Worm (Caenorhabditis elegans) whole organism, L4 larva: Measurements from ENCODE around the gene F54D1.6.
"Not testable (repeated sequence)": the region's sequence is repeated elsewhere in the genome, so short reads cannot be mapped to it uniquely, and the experiment has no call there.

Experiments used
- F44E2.7 ChIP-seq: fragments of 200-800 bp; sonication (Bioruptor generic); IDR thresholded peaks from 2 replicates; pipeline ENCODE4 v2.1.2; 2022; ENCODE audit warnings: missing genetic modification characterization, missing compliant biosample characterization
- T26A8.4 ChIP-seq: fragments of 200-800 bp; sonication (Bioruptor generic); IDR thresholded peaks from 2 replicates; pipeline ENCODE4 v1.3.6; 2022; ENCODE audit warnings: missing genetic modification characterization, missing compliant biosample characterization
- Y48G9A.11 ChIP-seq: fragments of 200-800 bp; sonication (Bioruptor generic); IDR thresholded peaks from 2 replicates; pipeline ENCODE4 v1.3.6; 2022; ENCODE audit warnings: missing genetic modification reagents, missing genetic modification characterization, missing compliant biosample characterization
- Y5F2A.4 ChIP-seq: fragments of 200-800 bp; sonication (Bioruptor generic); optimal IDR thresholded peaks from 2 replicates; lab custom pipeline; 2018; ENCODE audit warnings: mild to moderate bottlenecking, missing genetic modification characterization, missing compliant biosample characterization
- ZK546.5 ChIP-seq, 2 experiments: sonication (generic microtip); optimal IDR thresholded peaks; 2 replicates each; lab custom pipeline; 2017; ENCODE audit warnings: missing biosample characterization in 2 of 2, missing genetic modification characterization in 2 of 2
- aha-1 ChIP-seq: fragments of 150-350 bp; peaks from one replicate; lab custom pipeline; 2014; ENCODE audit warnings: missing biosample characterization, missing genetic modification characterization
- ama-1 ChIP-seq: fragments of 150-350 bp; optimal IDR thresholded peaks from 2 replicates; lab custom pipeline; 2014; ENCODE audit warnings: inconsistent platforms, mixed read lengths
- arid-1 ChIP-seq: fragments of 200-800 bp; sonication (Bioruptor generic); conservative IDR thresholded peaks from 2 replicates; pipeline ENCODE4 v1.3.6; 2022; ENCODE audit warnings: missing genetic modification reagents, missing genetic modification characterization, missing compliant biosample characterization
- ceh-20 ChIP-seq: fragments of 200-800 bp; sonication (Bioruptor generic); IDR thresholded peaks from 2 replicates; pipeline ENCODE4 v1.3.6; 2022; ENCODE audit warnings: missing genetic modification reagents, missing genetic modification characterization, missing compliant biosample characterization
- ceh-28 ChIP-seq: fragments of 150-350 bp; optimal IDR thresholded peaks from 2 replicates; lab custom pipeline; 2014; ENCODE audit warnings: missing biosample characterization, missing genetic modification reagents, missing genetic modification characterization
- ceh-62 ChIP-seq: sonication (generic microtip); optimal IDR thresholded peaks from 2 replicates; lab custom pipeline; 2017; ENCODE audit warnings: missing biosample characterization, missing genetic modification characterization
- ceh-82 ChIP-seq: sonication (generic microtip); optimal IDR thresholded peaks from 2 replicates; lab custom pipeline; 2017; ENCODE audit warnings: missing biosample characterization, missing genetic modification characterization
- daf-16 ChIP-seq, 3 experiments: sonication (generic microtip); optimal IDR thresholded peaks; 2 replicates each; lab custom pipeline; 2016 to 2017; ENCODE audit warnings: missing genetic modification characterization in 3 of 3, missing genetic modification reagents in 3 of 3, mild to moderate bottlenecking in 2 of 3, missing compliant biosample characterization in 2 of 3, missing biosample characterization in 1 of 3, moderate library complexity in 1 of 3
- dve-1 ChIP-seq: sonication (generic microtip); optimal IDR thresholded peaks from 2 replicates; lab custom pipeline; 2017; ENCODE audit warnings: antibody characterized with exemption, mild to moderate bottlenecking, missing genetic modification characterization, missing compliant biosample characterization; ENCODE audit not compliant: insufficient read depth
- fos-1 ChIP-seq: fragments of 150-350 bp; optimal IDR thresholded peaks from 2 replicates; lab custom pipeline; 2014; ENCODE audit warnings: missing biosample characterization, missing genetic modification characterization
- hlh-11 ChIP-seq: fragments of 200-800 bp; sonication (Bioruptor generic); optimal IDR thresholded peaks from 2 replicates; lab custom pipeline; 2018; ENCODE audit warnings: mild to moderate bottlenecking, missing genetic modification characterization, missing compliant biosample characterization
- hmg-1.1 ChIP-seq: fragments of 200-800 bp; sonication (Bioruptor generic); IDR thresholded peaks from 2 replicates; pipeline ENCODE4 v1.3.6; 2022; ENCODE audit warnings: missing genetic modification reagents, missing genetic modification characterization, missing compliant biosample characterization
- lin-29 ChIP-seq: fragments of 200-800 bp; sonication (Bioruptor generic); IDR thresholded peaks from 2 replicates; pipeline ENCODE4 v1.3.6; 2022; ENCODE audit warnings: missing genetic modification reagents, missing genetic modification characterization, missing compliant biosample characterization
- lin-38 ChIP-seq: fragments of 200-800 bp; sonication (Bioruptor generic); IDR thresholded peaks from 2 replicates; pipeline ENCODE4 v1.3.6; 2022; ENCODE audit warnings: missing genetic modification reagents, missing genetic modification characterization, missing compliant biosample characterization
- mep-1 ChIP-seq: fragments of 150-350 bp; sonication (generic microtip); optimal IDR thresholded peaks from 3 replicates; lab custom pipeline; 2014; ENCODE audit warnings: missing biosample characterization, missing genetic modification characterization
- nhr-111 ChIP-seq: fragments of 200-800 bp; sonication (Bioruptor generic); optimal IDR thresholded peaks from 2 replicates; lab custom pipeline; 2018; ENCODE audit warnings: mild to moderate bottlenecking, missing genetic modification characterization, missing compliant biosample characterization
- nhr-237 ChIP-seq: sonication (generic microtip); optimal IDR thresholded peaks from 2 replicates; lab custom pipeline; 2017; ENCODE audit warnings: missing biosample characterization, missing genetic modification characterization
- nhr-28 ChIP-seq: fragments of 150-350 bp; optimal IDR thresholded peaks from 2 replicates; lab custom pipeline; 2014; ENCODE audit warnings: missing biosample characterization, missing genetic modification characterization
- nhr-76 ChIP-seq: fragments of 150-350 bp; optimal IDR thresholded peaks from 2 replicates; lab custom pipeline; 2014; ENCODE audit warnings: missing biosample characterization, missing genetic modification characterization
- php-3 ChIP-seq: fragments of 200-800 bp; sonication (Bioruptor generic); IDR thresholded peaks from 2 replicates; pipeline ENCODE4 v1.3.6; 2022; ENCODE audit warnings: missing genetic modification reagents, missing genetic modification characterization, missing compliant biosample characterization
- saeg-2 ChIP-seq: fragments of 200-800 bp; sonication (Bioruptor generic); IDR thresholded peaks from 2 replicates; pipeline ENCODE4 v1.3.6; 2022; ENCODE audit warnings: missing genetic modification reagents, missing genetic modification characterization, missing compliant biosample characterization
- snpc-1.2 ChIP-seq: fragments of 200-800 bp; sonication (Bioruptor generic); IDR thresholded peaks from 2 replicates; pipeline ENCODE4 v1.3.6; 2022; ENCODE audit warnings: missing genetic modification reagents, missing genetic modification characterization, missing compliant biosample characterization
- tag-97 ChIP-seq: fragments of 200-800 bp; sonication (Bioruptor generic); IDR thresholded peaks from 2 replicates; pipeline ENCODE4 v1.3.6; 2022; ENCODE audit warnings: missing genetic modification characterization, missing compliant biosample characterization
- tra-1 ChIP-seq: fragments of 200-800 bp; sonication (Bioruptor generic); IDR thresholded peaks from 2 replicates; pipeline ENCODE4 v1.3.6; 2022; ENCODE audit warnings: missing genetic modification reagents, missing genetic modification characterization, missing compliant biosample characterization
- unc-62 ChIP-seq, 3 experiments: fragments of 150-350 bp in 1 of 3; sonication (generic microtip); optimal IDR thresholded peaks in 2 of 3; peaks in 1 of 3; 1 replicate in 1 of 3; 2 replicates in 2 of 3; lab custom pipeline; 2014 to 2017; ENCODE audit warnings: missing biosample characterization in 3 of 3, missing genetic modification characterization in 3 of 3, missing genetic modification reagents in 3 of 3, missing genotype in 1 of 3
- ztf-11 ChIP-seq: fragments of 150-350 bp; optimal IDR thresholded peaks from 2 replicates; lab custom pipeline; 2014; ENCODE audit warnings: missing biosample characterization, missing genetic modification characterization

Gene F54D1.6

ce11 chrIV:11259485-11259972 lies 28.1 kb upstream of the F54D1.6 start, which contains the start of gene gtl-1 (continued):
- TF ChIP-seq arid-1 (GFP tag; lab: Robert Waterston, UW) (0 out of 2 replicates have a peak, but pooled peaks have one; percentile 9), nhr-28 (tag; lab: Kevin White, UChicago) (peak; percentile 73), dve-1 (tag; lab: Kevin White, UChicago) (peak; percentile 18), daf-16 (GFP tag; optimal IDR thresholded peaks at IDR 0.05; lab: Kevin White, UChicago) (no peak), daf-16 (tag; optimal IDR thresholded peaks at IDR 0.05; lab: Kevin White, UChicago) (peak; percentile 37), hlh-11 (tag; lab: Kevin White, UChicago) (peak; percentile 45), unc-62 (GFP tag; optimal IDR thresholded peaks at IDR 0.05 in 1 of 2; lab: Kevin White, UChicago) (peak in 1 of 2 experiments; percentile 38), unc-62 (tag; optimal IDR thresholded peaks at IDR 0.05; lab: Kevin White, UChicago) (no peak)

ce11 chrIV:11260544-11261227 lies 26.9 kb upstream of the F54D1.6 start, which contains the start of gene C05C12.5:
TSS of gene C05C12.5 (minus strand) at chrIV:11261185.
- no peak for TF ChIP-seq nhr-76
- TF ChIP-seq unc-62 (GFP tag; optimal IDR thresholded peaks at IDR 0.05 in 1 of 2; lab: Kevin White, UChicago) = peak in 1 of 2 experiments; percentile 88
- TF ChIP-seq unc-62 (tag; optimal IDR thresholded peaks at IDR 0.05; lab: Kevin White, UChicago) = no peak
- peak; percentile 91 for TF ChIP-seq aha-1 (tag; lab: Kevin White, UChicago)
- no peak for TF ChIP-seq Y5F2A.4 (GFP tag; lab: Kevin White, UChicago)
- no peak for TF ChIP-seq ceh-62 (tag; lab: Kevin White, UChicago)
- no peak for TF ChIP-seq nhr-111 (GFP tag; lab: Kevin White, UChicago)
- TF ChIP-seq Y48G9A.11 (GFP tag; lab: Robert Waterston, UW) = no peak
- TF ChIP-seq lin-29 = no peak
- TF ChIP-seq, all 104 proteins: peak for 2

ce11 chrIV:11261535-11261934 lies 26.1 kb upstream of the F54D1.6 start, which contains the start of gene F54D1.1:
TSS of gene F54D1.1 (plus strand) at chrIV:11261835.
- TF ChIP-seq fos-1 (tag; lab: Kevin White, UChicago) (no peak), ama-1 (lab: Kevin White, UChicago) (no peak), nhr-76 (no peak), nhr-237 (no peak), hmg-1.1 (no peak), T26A8.4 (no peak), saeg-2 (GFP tag; lab: Robert Waterston, UW) (no peak), lin-29 (no peak), mep-1 (no peak), ZK546.5 (tag; optimal IDR thresholded peaks at IDR 0.05; lab: Kevin White, UChicago) (no peak), lin-38 (GFP tag; lab: Robert Waterston, UW) (no peak), ceh-82 (tag; lab: Kevin White, UChicago) (no peak), php-3 (GFP tag; lab: Robert Waterston, UW) (no peak), tra-1 (GFP tag; lab: Robert Waterston, UW) (no peak), ceh-28 (no peak), F44E2.7 (GFP tag; lab: Robert Waterston, UW) (no peak)

ce11 chrIV:11263101-11263500 lies 24.5 kb upstream of the F54D1.6 start, which contains the start of gene col-126:
TSS of gene col-126 (plus strand) at chrIV:11263401.
- not testable (repeated sequence) for TF ChIP-seq php-3 (GFP tag; lab: Robert Waterston, UW); snpc-1.2; ceh-20 (GFP tag; lab: Robert Waterston, UW)

ce11 chrIV:11266090-11266489 lies 21.5 kb upstream of the F54D1.6 start, which contains the start of gene col-127:
TSS of gene col-127 (minus strand) at chrIV:11266190.
- TF ChIP-seq ztf-11 (tag; lab: Kevin White, UChicago) = no peak
- TF ChIP-seq tag-97 (GFP tag; lab: Robert Waterston, UW) = no peak
